Worm (Caenorhabditis elegans): ENCODE results near the gene dsl-1.

- TF ChIP-seq nhr-12 (tag; optimal IDR thresholded peaks at IDR 0.05) (no peak), unc-62 (GFP tag; optimal IDR thresholded peaks at IDR 0.05) (no peak), mep-1 (tag; optimal IDR thresholded peaks at IDR 0.05) (no peak)
These were observed 1.9 kb upstream of the dsl-1 start for ce11 chrIV:1209813-1210212.

All from whole organism, mixed stage, embryonic.